Worm (Caenorhabditis elegans) whole organism, L2 larva: ENCODE data around the gene ets-4.

ENCODE experiments used
- C34F6.9 ChIP-seq: fragments of 150-350 bp; optimal IDR thresholded peaks from 2 replicates; lab custom pipeline; 2014; ENCODE audit warnings: missing biosample characterization, missing genetic modification characterization
- alr-1 ChIP-seq: fragments of 150-350 bp; optimal IDR thresholded peaks from 2 replicates; lab custom pipeline; 2014; ENCODE audit warnings: missing biosample characterization, missing genetic modification characterization
- blmp-1 ChIP-seq: sonication (generic microtip); optimal IDR thresholded peaks from 2 replicates; lab custom pipeline; 2017; ENCODE audit warnings: missing genetic modification characterization, mild to moderate bottlenecking, missing compliant biosample characterization, antibody characterized with exemption, moderate library complexity; ENCODE audit not compliant: insufficient read depth
- ceh-16 ChIP-seq: fragments of 150-350 bp; optimal IDR thresholded peaks from 2 replicates; lab custom pipeline; 2014; ENCODE audit warnings: missing biosample characterization, missing genetic modification characterization
- fos-1 ChIP-seq: fragments of 150-350 bp; optimal IDR thresholded peaks from 2 replicates; lab custom pipeline; 2014; ENCODE audit warnings: missing biosample characterization, missing genetic modification characterization
- lin-13 ChIP-seq: fragments of 150-350 bp; optimal IDR thresholded peaks from 2 replicates; lab custom pipeline; 2014; ENCODE audit warnings: missing biosample characterization, missing genetic modification reagents, missing genetic modification characterization
- mdl-1 ChIP-seq, 2 experiments: fragments of 150-350 bp in 1 of 2; sonication (generic microtip) in 1 of 2; optimal IDR thresholded peaks; 2 replicates each; lab custom pipeline; 2017; ENCODE audit warnings: missing biosample characterization in 2 of 2, missing genetic modification characterization in 2 of 2
- nhr-11 ChIP-seq: fragments of 150-350 bp; optimal IDR thresholded peaks from 2 replicates; lab custom pipeline; 2014; ENCODE audit warnings: missing biosample characterization, missing genetic modification characterization
- nhr-237 ChIP-seq: fragments of 150-350 bp; optimal IDR thresholded peaks from 2 replicates; lab custom pipeline; 2014; ENCODE audit warnings: missing biosample characterization, missing genetic modification characterization
- nhr-25 ChIP-seq: fragments of 150-350 bp; sonication (generic microtip); optimal IDR thresholded peaks from 3 replicates; lab custom pipeline; 2014; ENCODE audit warnings: missing biosample characterization, missing genetic modification characterization
- skn-1 ChIP-seq: sonication (generic microtip); optimal IDR thresholded peaks from 2 replicates; lab custom pipeline; 2017; ENCODE audit warnings: missing biosample characterization, missing genetic modification characterization
- unc-39 ChIP-seq: fragments of 150-350 bp; optimal IDR thresholded peaks from 2 replicates; lab custom pipeline; 2014; ENCODE audit warnings: missing biosample characterization, missing genetic modification characterization
- ztf-11 ChIP-seq: sonication (generic microtip); optimal IDR thresholded peaks from 2 replicates; lab custom pipeline; 2017; ENCODE audit warnings: missing biosample characterization, missing genetic modification characterization

DNA sequence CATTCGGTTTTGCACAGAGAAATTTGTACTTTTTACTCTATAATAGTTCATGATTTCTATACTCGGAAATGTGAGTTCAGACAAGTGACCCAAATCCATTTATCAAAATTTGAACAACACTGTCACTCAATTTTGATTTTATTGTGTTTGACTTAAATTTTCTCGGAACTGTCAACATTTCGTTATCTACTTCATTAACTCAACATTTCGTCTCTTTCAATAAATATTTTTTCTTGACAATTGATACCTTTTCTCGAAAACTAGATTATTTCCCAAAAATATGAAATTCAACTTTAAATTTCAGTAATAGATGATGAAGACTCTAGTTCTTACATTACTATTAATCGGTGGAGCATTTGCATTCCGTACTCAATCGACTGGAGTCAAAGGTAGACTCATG, 8.1 kb upstream of the ets-4 start, which contains the start of gene ttr-36:
- TF ChIP-seq nhr-11 (tag; lab: Kevin White, UChicago) = no peak
- TF ChIP-seq ztf-11 (tag; lab: Kevin White, UChicago) = no peak
- TF ChIP-seq alr-1 (tag; lab: Kevin White, UChicago) = no peak
- TF ChIP-seq mdl-1 (tag; optimal IDR thresholded peaks at IDR 0.05; lab: Kevin White, UChicago) = no peak
- TF ChIP-seq ceh-16 = no peak
- TF ChIP-seq C34F6.9 (tag; lab: Kevin White, UChicago) = no peak
- TF ChIP-seq nhr-25 (tag; lab: Kevin White, UChicago) = no peak
- TF ChIP-seq fos-1 = no peak
- no peak for TF ChIP-seq nhr-237 (tag; lab: Kevin White, UChicago)
- TF ChIP-seq lin-13 (GFP tag; lab: Kevin White, UChicago) = no peak
- no peak for TF ChIP-seq skn-1
- no peak for TF ChIP-seq unc-39 (tag; lab: Kevin White, UChicago)
- no peak for TF ChIP-seq blmp-1 (tag; lab: Kevin White, UChicago)
